Worm (Caenorhabditis elegans): ENCODE results near the gene C25D7.5.
A peak's percentile ranks its signal among the peaks of the same experiment; 100 is the strongest.

C25D7.5 gene

ce11 chrV:15058423-15058822, 6.0 kb downstream of the C25D7.5 start:
- no peak for TF ChIP-seq T22C8.4 (GFP tag; IDR thresholded peaks at IDR 0.05)
- TF ChIP-seq tab-1 (GFP tag; IDR thresholded peaks at IDR 0.05) = no peak
- TF ChIP-seq flt-1 (GFP tag; IDR thresholded peaks at IDR 0.05) = no peak
- no peak for TF ChIP-seq cog-1 (tag; optimal IDR thresholded peaks at IDR 0.05)
- TF ChIP-seq med-1 (GFP tag; optimal IDR thresholded peaks at IDR 0.05; ENCODE audit: insufficient read depth) = no peak
- TF ChIP-seq ref-1 (GFP tag; conservative IDR thresholded peaks at IDR 0.05) = no peak

- TF ChIP-seq med-1 (GFP tag; optimal IDR thresholded peaks at IDR 0.05; ENCODE audit: insufficient read depth) (no peak), flt-1 (GFP tag; IDR thresholded peaks at IDR 0.05) (no peak), ref-1 (GFP tag; conservative IDR thresholded peaks at IDR 0.05) (no peak), ztf-23 (GFP tag; IDR thresholded peaks at IDR 0.05) (no peak)
These were observed 6.5 kb downstream of the C25D7.5 start for ce11 chrV:15058965-15059364.

ce11 chrV:15059534-15059933, 7.1 kb downstream of the C25D7.5 start, which contains the start of the genes mcm-3 and C25D7.15:
Gene mcm-3 (minus strand): TSS chrV:15059599.
Gene C25D7.15 (plus strand): TSS chrV:15059808.
- TF ChIP-seq klf-2 (GFP tag; conservative IDR thresholded peaks at IDR 0.05) (no peak), ztf-29 (GFP tag; IDR thresholded peaks at IDR 0.05) (no peak), ztf-23 (GFP tag; IDR thresholded peaks at IDR 0.05) (no peak), flt-1 (GFP tag; IDR thresholded peaks at IDR 0.05) (no peak), cog-1 (tag; optimal IDR thresholded peaks at IDR 0.05) (no peak), T22C8.4 (GFP tag; IDR thresholded peaks at IDR 0.05) (no peak), ref-1 (GFP tag; conservative IDR thresholded peaks at IDR 0.05) (no peak), med-1 (GFP tag; optimal IDR thresholded peaks at IDR 0.05; ENCODE audit: insufficient read depth) (no peak), tab-1 (GFP tag; IDR thresholded peaks at IDR 0.05) (no peak)

- TF ChIP-seq ztf-23 (GFP tag; IDR thresholded peaks at IDR 0.05) (no peak), tab-1 (GFP tag; IDR thresholded peaks at IDR 0.05) (no peak), cog-1 (tag; optimal IDR thresholded peaks at IDR 0.05) (no peak), T22C8.4 (GFP tag; IDR thresholded peaks at IDR 0.05) (no peak), klf-2 (GFP tag; conservative IDR thresholded peaks at IDR 0.05) (no peak), flt-1 (GFP tag; IDR thresholded peaks at IDR 0.05) (no peak), ref-1 (GFP tag; conservative IDR thresholded peaks at IDR 0.05) (no peak)
These were observed 8.1 kb downstream of the C25D7.5 start for ce11 chrV:15060595-15060994.

- no peak for TF ChIP-seq ztf-23 (GFP tag; IDR thresholded peaks at IDR 0.05)
- TF ChIP-seq ref-1 (GFP tag; conservative IDR thresholded peaks at IDR 0.05) = no peak
- no peak for TF ChIP-seq T22C8.4 (GFP tag; IDR thresholded peaks at IDR 0.05)
- TF ChIP-seq med-1 (GFP tag; optimal IDR thresholded peaks at IDR 0.05; ENCODE audit: insufficient read depth) = no peak
- no peak for TF ChIP-seq flt-1 (GFP tag; IDR thresholded peaks at IDR 0.05)
- TF ChIP-seq tab-1 (GFP tag; IDR thresholded peaks at IDR 0.05) = no peak
- TF ChIP-seq cog-1 (tag; optimal IDR thresholded peaks at IDR 0.05) = no peak
- TF ChIP-seq klf-2 (GFP tag; conservative IDR thresholded peaks at IDR 0.05) = no peak
These were observed 11.5 kb downstream of the C25D7.5 start, which contains the start of gene rap-2 for ce11 chrV:15063987-15064386. Gene rap-2 (minus strand): TSS chrV:15064087.

- TF ChIP-seq T22C8.4 (GFP tag; IDR thresholded peaks at IDR 0.05) (peak; percentile 82), ztf-23 (GFP tag; IDR thresholded peaks at IDR 0.05) (no peak)
These were observed 12.8 kb downstream of the C25D7.5 start, which contains the start of gene C25D7.9 for ce11 chrV:15065068-15065744. Gene C25D7.9 (plus strand): TSS chrV:15065135.

- no peak for TF ChIP-seq T22C8.4 (GFP tag; IDR thresholded peaks at IDR 0.05)
- TF ChIP-seq klf-2 (GFP tag; conservative IDR thresholded peaks at IDR 0.05) = no peak
- no peak for TF ChIP-seq med-1 (GFP tag; optimal IDR thresholded peaks at IDR 0.05; ENCODE audit: insufficient read depth)
- TF ChIP-seq ztf-29 (GFP tag; IDR thresholded peaks at IDR 0.05) = no peak
- no peak for TF ChIP-seq cog-1 (tag; optimal IDR thresholded peaks at IDR 0.05)
- TF ChIP-seq ref-1 (GFP tag; conservative IDR thresholded peaks at IDR 0.05) = no peak
- TF ChIP-seq ztf-23 (GFP tag; IDR thresholded peaks at IDR 0.05) = no peak
- TF ChIP-seq flt-1 (GFP tag; IDR thresholded peaks at IDR 0.05) = no peak
- TF ChIP-seq tab-1 (GFP tag; IDR thresholded peaks at IDR 0.05) = no peak
These were observed 13.4 kb downstream of the C25D7.5 start, which contains the start of gene otub-1 for ce11 chrV:15065837-15066348. Gene otub-1 (plus strand): TSS chrV:15066298.

ce11 chrV:15067165-15067564, 14.7 kb downstream of the C25D7.5 start, which contains the start of gene C25D7.10:
Gene C25D7.10 (plus strand): TSS chrV:15067465.
- no peak for TF ChIP-seq tab-1 (GFP tag; IDR thresholded peaks at IDR 0.05)

- no peak for TF ChIP-seq flt-1 (GFP tag; IDR thresholded peaks at IDR 0.05)
- no peak for TF ChIP-seq cog-1 (tag; optimal IDR thresholded peaks at IDR 0.05)
- TF ChIP-seq ztf-29 (GFP tag; IDR thresholded peaks at IDR 0.05) = no peak
- TF ChIP-seq med-1 (GFP tag; optimal IDR thresholded peaks at IDR 0.05; ENCODE audit: insufficient read depth) = no peak
- no peak for TF ChIP-seq ztf-23 (GFP tag; IDR thresholded peaks at IDR 0.05)
- TF ChIP-seq klf-2 (GFP tag; conservative IDR thresholded peaks at IDR 0.05) = no peak
- no peak for TF ChIP-seq ref-1 (GFP tag; conservative IDR thresholded peaks at IDR 0.05)
- TF ChIP-seq tab-1 (GFP tag; IDR thresholded peaks at IDR 0.05) = no peak
- TF ChIP-seq T22C8.4 (GFP tag; IDR thresholded peaks at IDR 0.05) = no peak
These were observed 15.9 kb downstream of the C25D7.5 start, which contains the start of gene dnj-3 for ce11 chrV:15068378-15068777. Gene dnj-3 (plus strand): TSS chrV:15068678.

ce11 chrV:15069435-15069985, 17.1 kb downstream of the C25D7.5 start:
- no peak for TF ChIP-seq med-1 (GFP tag; optimal IDR thresholded peaks at IDR 0.05; ENCODE audit: insufficient read depth)
- no peak for TF ChIP-seq ztf-29 (GFP tag; IDR thresholded peaks at IDR 0.05)
- no peak for TF ChIP-seq cog-1 (tag; optimal IDR thresholded peaks at IDR 0.05)
- no peak for TF ChIP-seq T22C8.4 (GFP tag; IDR thresholded peaks at IDR 0.05)
- no peak for TF ChIP-seq flt-1 (GFP tag; IDR thresholded peaks at IDR 0.05)
- no peak for TF ChIP-seq tab-1 (GFP tag; IDR thresholded peaks at IDR 0.05)
- no peak for TF ChIP-seq ref-1 (GFP tag; conservative IDR thresholded peaks at IDR 0.05)
- TF ChIP-seq ztf-23 (GFP tag; IDR thresholded peaks at IDR 0.05) = no peak
- TF ChIP-seq klf-2 (GFP tag; conservative IDR thresholded peaks at IDR 0.05) = no peak
